Worm (Caenorhabditis elegans): Measurements from ENCODE around the gene K07B1.7.
"Not testable (repeated sequence)": the region's sequence is repeated elsewhere in the genome, so short reads cannot be mapped to it uniquely, and the experiment has no call there.

K07B1.7 gene

ce11 chrV:9346804-9347203 lies at the start of gene K07B1.7, which contains the start of gene try-5:
TSS of gene K07B1.7 (minus strand) at chrV:9346962.
TSS of gene try-5 (plus strand) at chrV:9347044.
- TF ChIP-seq dao-5 (tag; optimal IDR thresholded peaks at IDR 0.05) (no peak), him-1 (tag; optimal IDR thresholded peaks at IDR 0.05) (no peak), W03F9.2 (tag; optimal IDR thresholded peaks at IDR 0.05) (no peak)

- TF ChIP-seq him-1 (tag; optimal IDR thresholded peaks at IDR 0.05) (no peak), dao-5 (tag; optimal IDR thresholded peaks at IDR 0.05) (no peak), W03F9.2 (tag; optimal IDR thresholded peaks at IDR 0.05) (no peak)
Measured at ce11 chrV:9394938-9395639, 48.3 kb upstream of the K07B1.7 start.

- TF ChIP-seq him-1 (tag; optimal IDR thresholded peaks at IDR 0.05) (no peak), W03F9.2 (tag; optimal IDR thresholded peaks at IDR 0.05) (no peak), dao-5 (tag; optimal IDR thresholded peaks at IDR 0.05) (no peak)
Measured at ce11 chrV:9391959-9392358, 45.2 kb upstream of the K07B1.7 start.

- TF ChIP-seq dao-5 (tag; optimal IDR thresholded peaks at IDR 0.05) (no peak), him-1 (tag; optimal IDR thresholded peaks at IDR 0.05) (no peak), W03F9.2 (tag; optimal IDR thresholded peaks at IDR 0.05) (no peak)
Measured at ce11 chrV:9386143-9386542, 39.4 kb upstream of the K07B1.7 start, which contains the start of gene hum-2. TSS of gene hum-2 (plus strand) at chrV:9386175.

ce11 chrV:9384949-9385348 lies 38.2 kb upstream of the K07B1.7 start:
- TF ChIP-seq W03F9.2 (tag; optimal IDR thresholded peaks at IDR 0.05): no peak
- no peak for TF ChIP-seq dao-5 (tag; optimal IDR thresholded peaks at IDR 0.05)
- no peak for TF ChIP-seq him-1 (tag; optimal IDR thresholded peaks at IDR 0.05)

- TF ChIP-seq him-1 (tag; optimal IDR thresholded peaks at IDR 0.05) (no peak), W03F9.2 (tag; optimal IDR thresholded peaks at IDR 0.05) (no peak)
Measured at ce11 chrV:9384359-9384758, 37.6 kb upstream of the K07B1.7 start.

- TF ChIP-seq dao-5 (tag; optimal IDR thresholded peaks at IDR 0.05): no peak
- peak; percentile 54 for TF ChIP-seq W03F9.2 (tag; optimal IDR thresholded peaks at IDR 0.05)
Measured at ce11 chrV:9382538-9383328, 36.0 kb upstream of the K07B1.7 start.

- no peak for TF ChIP-seq W03F9.2 (tag; optimal IDR thresholded peaks at IDR 0.05)
- TF ChIP-seq him-1 (tag; optimal IDR thresholded peaks at IDR 0.05): no peak
- no peak for TF ChIP-seq dao-5 (tag; optimal IDR thresholded peaks at IDR 0.05)
Measured at ce11 chrV:9381846-9382363, 35.1 kb upstream of the K07B1.7 start, which contains the start of gene E02C12.12. TSS of gene E02C12.12 (minus strand) at chrV:9382313.

- TF ChIP-seq dao-5, him-1, W03F9.2 (tag; optimal IDR thresholded peaks at IDR 0.05): not testable (repeated sequence)
Measured at ce11 chrV:9379808-9380207, 33.0 kb upstream of the K07B1.7 start, which contains the start of gene E02C12.11. TSS of gene E02C12.11 (minus strand) at chrV:9379908.

- TF ChIP-seq dao-5 (tag; optimal IDR thresholded peaks at IDR 0.05): no peak
- TF ChIP-seq him-1 (tag; optimal IDR thresholded peaks at IDR 0.05): no peak
- TF ChIP-seq W03F9.2 (tag; optimal IDR thresholded peaks at IDR 0.05): no peak
Measured at ce11 chrV:9378335-9378734, 31.6 kb upstream of the K07B1.7 start, which contains the start of gene E02C12.10. TSS of gene E02C12.10 (minus strand) at chrV:9378409.

ce11 chrV:9376417-9376816 lies 29.7 kb upstream of the K07B1.7 start, which contains the start of gene E02C12.19:
TSS of gene E02C12.19 (minus strand) at chrV:9376517.
- TF ChIP-seq dao-5 (tag; optimal IDR thresholded peaks at IDR 0.05): no peak
- no peak for TF ChIP-seq W03F9.2 (tag; optimal IDR thresholded peaks at IDR 0.05)

- TF ChIP-seq W03F9.2 (tag; optimal IDR thresholded peaks at IDR 0.05) (no peak), dao-5 (tag; optimal IDR thresholded peaks at IDR 0.05) (no peak), him-1 (tag; optimal IDR thresholded peaks at IDR 0.05) (no peak)
Measured at ce11 chrV:9375378-9375777, 28.6 kb upstream of the K07B1.7 start, which contains the start of gene E02C12.9. TSS of gene E02C12.9 (minus strand) at chrV:9375478.

- TF ChIP-seq dao-5 (tag; optimal IDR thresholded peaks at IDR 0.05): no peak
- no peak for TF ChIP-seq him-1 (tag; optimal IDR thresholded peaks at IDR 0.05)
- no peak for TF ChIP-seq W03F9.2 (tag; optimal IDR thresholded peaks at IDR 0.05)
Measured at ce11 chrV:9373473-9373872, 26.7 kb upstream of the K07B1.7 start, which contains the start of gene E02C12.8. TSS of gene E02C12.8 (minus strand) at chrV:9373613.

ce11 chrV:9370986-9371385 lies 24.2 kb upstream of the K07B1.7 start, which contains the start of gene E02C12.6:
TSS of gene E02C12.6 (minus strand) at chrV:9371086.
- no peak for TF ChIP-seq him-1 (tag; optimal IDR thresholded peaks at IDR 0.05)

Data from whole organism, L4/young adult.